Fruit fly (Drosophila melanogaster): Measurements from ENCODE around the gene Gr36b.

dm6 chr2L:17229394-17229793 is 50.8 kb downstream of the Gr36b start:
- TF ChIP-seq CG1620 (GFP tag; optimal IDR thresholded peaks at IDR 0.05) = no peak
- no peak for TF ChIP-seq kay (GFP tag; ENCODE audit: borderline replicate concordance)
- no peak for TF ChIP-seq CG12768 (GFP tag; optimal IDR thresholded peaks at IDR 0.05)
- TF ChIP-seq Hr96 (GFP tag; optimal IDR thresholded peaks at IDR 0.05) = no peak
- no peak for TF ChIP-seq ovo (GFP tag; optimal IDR thresholded peaks at IDR 0.05)
- TF ChIP-seq Clk (GFP tag; optimal IDR thresholded peaks at IDR 0.05) = no peak
- TF ChIP-seq tj (GFP tag; optimal IDR thresholded peaks at IDR 0.05) = no peak
- no peak for TF ChIP-seq bab1 (GFP tag; optimal IDR thresholded peaks at IDR 0.05)
- TF ChIP-seq cnc (optimal IDR thresholded peaks at IDR 0.05) = no peak
- no peak for TF ChIP-seq CG33017 (tag; optimal IDR thresholded peaks at IDR 0.05)
- no peak for TF ChIP-seq CG7045 (GFP tag; optimal IDR thresholded peaks at IDR 0.05)
- no peak for TF ChIP-seq CG14711 (tag; optimal IDR thresholded peaks at IDR 0.05)
- TF ChIP-seq CG5204 (GFP tag; optimal IDR thresholded peaks at IDR 0.05) = no peak
